Fruit fly (Drosophila melanogaster) whole organism, wandering third instar larva: ENCODE data around the gene CG14075.

Source experiments
- Hr83 ChIP-seq: fragments of 200-300 bp; sonication (Bioruptor generic); optimal IDR thresholded peaks from 2 replicates; lab custom pipeline; 2016; ENCODE audit warnings: missing biosample characterization, mild to moderate bottlenecking, missing genetic modification characterization, moderate library complexity; ENCODE audit not compliant: poor library complexity, severe bottlenecking
- br ChIP-seq: fragments of 200-800 bp; sonication (Bioruptor generic); optimal IDR thresholded peaks from 2 replicates; lab custom pipeline; 2016; ENCODE audit warnings: missing biosample characterization, missing genetic modification characterization

- TF ChIP-seq br (GFP tag; lab: Kevin White, UChicago), result no peak
- no peak for TF ChIP-seq Hr83 (GFP tag; lab: Kevin White, UChicago)
Observed at dm6 chr3L:18993578-18994255, 9.0 kb downstream of the CG14075 start.
